Worm (Caenorhabditis elegans): ENCODE data around the gene cup-15.

ce11 chrII:9369394-9369793, 16.6 kb downstream of the cup-15 start:
- TF ChIP-seq nhr-237 (tag; optimal IDR thresholded peaks at IDR 0.05) (no peak), elt-3 (tag; optimal IDR thresholded peaks at IDR 0.05) (no peak), gmeb-1 (tag; optimal IDR thresholded peaks at IDR 0.05) (no peak), blmp-1 (tag; optimal IDR thresholded peaks at IDR 0.05; ENCODE audit: insufficient read depth) (no peak), ZK546.5 (tag; optimal IDR thresholded peaks at IDR 0.05) (no peak), aly-2 (tag; optimal IDR thresholded peaks at IDR 0.05) (no peak), mab-5 (tag; optimal IDR thresholded peaks at IDR 0.05) (no peak), fos-1 (tag; optimal IDR thresholded peaks at IDR 0.05) (no peak), nhr-11 (tag; optimal IDR thresholded peaks at IDR 0.05) (no peak)
